Worm (Caenorhabditis elegans) whole organism, L4 larva: ENCODE results near the gene col-39.

Source experiments
- F49E8.2 ChIP-seq: sonication (generic microtip); optimal IDR thresholded peaks from 2 replicates; lab custom pipeline; 2016; ENCODE audit warnings: missing compliant biosample characterization, mild to moderate bottlenecking, missing genetic modification characterization, borderline replicate concordance
- Y48G9A.11 ChIP-seq: fragments of 200-800 bp; sonication (Bioruptor generic); IDR thresholded peaks from 2 replicates; pipeline ENCODE4 v1.3.6; 2022; ENCODE audit warnings: missing genetic modification reagents, missing genetic modification characterization, missing compliant biosample characterization
- aha-1 ChIP-seq: fragments of 150-350 bp; peaks from one replicate; lab custom pipeline; 2014; ENCODE audit warnings: missing biosample characterization, missing genetic modification characterization
- aly-2 ChIP-seq: sonication (generic microtip); optimal IDR thresholded peaks from 2 replicates; lab custom pipeline; 2018; ENCODE audit warnings: missing biosample characterization, missing genetic modification characterization
- dve-1 ChIP-seq: sonication (generic microtip); optimal IDR thresholded peaks from 2 replicates; lab custom pipeline; 2017; ENCODE audit warnings: antibody characterized with exemption, mild to moderate bottlenecking, missing genetic modification characterization, missing compliant biosample characterization; ENCODE audit not compliant: insufficient read depth
- lin-13 ChIP-seq: fragments of 150-350 bp; optimal IDR thresholded peaks from 2 replicates; lab custom pipeline; 2014; ENCODE audit warnings: missing biosample characterization, missing genetic modification reagents, missing genetic modification characterization
- lin-15B ChIP-seq: fragments of 150-350 bp; sonication (generic microtip); optimal IDR thresholded peaks from 3 replicates; lab custom pipeline; 2014; ENCODE audit warnings: missing biosample characterization, missing genetic modification characterization
- nhr-102 ChIP-seq: sonication (generic microtip); optimal IDR thresholded peaks from 2 replicates; lab custom pipeline; 2016; ENCODE audit warnings: mild to moderate bottlenecking, missing genetic modification characterization, moderate library complexity, missing compliant biosample characterization
- nhr-111 ChIP-seq: fragments of 200-800 bp; sonication (Bioruptor generic); optimal IDR thresholded peaks from 2 replicates; lab custom pipeline; 2018; ENCODE audit warnings: mild to moderate bottlenecking, missing genetic modification characterization, missing compliant biosample characterization
- pha-4 ChIP-seq, 2 experiments: fragments of 150-350 bp in 1 of 2; fragments of 200-800 bp in 1 of 2; sonication (Bioruptor generic) in 1 of 2; IDR thresholded peaks in 1 of 2; optimal IDR thresholded peaks in 1 of 2; 2 replicates each; pipeline versions ENCODE4 v1.3.6 to Lab custom; 2014 to 2022; ENCODE audit warnings: missing genetic modification characterization in 2 of 2, missing genetic modification reagents in 2 of 2, missing biosample characterization in 1 of 2, missing compliant biosample characterization in 1 of 2
- skn-1 ChIP-seq: fragments of 150-350 bp; optimal IDR thresholded peaks from 2 replicates; lab custom pipeline; 2014; ENCODE audit warnings: missing biosample characterization, missing genetic modification characterization
- unc-130 ChIP-seq: sonication (generic microtip); optimal IDR thresholded peaks from 2 replicates; lab custom pipeline; 2016; ENCODE audit warnings: missing genetic modification reagents, missing genetic modification characterization, missing compliant biosample characterization
- zag-1 ChIP-seq: fragments of 150-350 bp; optimal IDR thresholded peaks from 2 replicates; lab custom pipeline; 2014; ENCODE audit warnings: missing biosample characterization, missing genetic modification characterization
- ztf-7 ChIP-seq: fragments of 150-350 bp; optimal IDR thresholded peaks from 2 replicates; lab custom pipeline; 2014; ENCODE audit warnings: missing biosample characterization, missing genetic modification characterization

DNA sequence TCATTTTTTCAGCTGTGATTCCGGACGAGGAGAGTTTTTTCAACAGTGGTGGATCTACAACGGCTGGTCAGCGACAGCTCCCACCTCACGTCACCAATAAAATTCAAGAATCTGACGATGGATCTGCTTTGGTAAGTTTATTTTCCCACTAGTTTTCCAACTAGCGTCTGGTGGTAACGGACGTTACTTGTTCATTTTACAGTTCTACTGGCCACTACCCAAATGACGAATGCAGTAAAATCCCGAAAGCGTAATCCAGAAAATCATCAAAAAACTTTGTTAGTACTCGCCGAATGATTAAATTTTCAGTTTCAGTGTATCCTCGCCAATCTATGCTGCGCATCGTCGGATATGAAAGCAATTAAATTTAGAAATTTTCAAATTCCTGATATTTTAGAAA, 45.1 kb upstream of the col-39 start:
- no peak for TF ChIP-seq zag-1 (tag; lab: Kevin White, UChicago)
- TF ChIP-seq nhr-102: no peak
- TF ChIP-seq ztf-7 (tag; lab: Kevin White, UChicago): no peak
- TF ChIP-seq unc-130: no peak
- TF ChIP-seq pha-4 (GFP tag; IDR thresholded peaks at IDR 0.05; lab: Robert Waterston, UW): no peak
- TF ChIP-seq pha-4 (tag; optimal IDR thresholded peaks at IDR 0.05; lab: Kevin White, UChicago): no peak
- TF ChIP-seq skn-1: no peak
- TF ChIP-seq F49E8.2: no peak
- TF ChIP-seq nhr-111 (GFP tag; lab: Kevin White, UChicago): no peak
- no peak for TF ChIP-seq lin-13 (GFP tag; lab: Kevin White, UChicago)
- no peak for TF ChIP-seq Y48G9A.11
- TF ChIP-seq dve-1 (tag; lab: Kevin White, UChicago): no peak
- TF ChIP-seq aly-2: no peak
- no peak for TF ChIP-seq lin-15B (tag; lab: Kevin White, UChicago)
- peak; percentile 59 for TF ChIP-seq aha-1 (tag; lab: Kevin White, UChicago)
